Worm (Caenorhabditis elegans) whole organism, L3 larva: ENCODE results near the gene K08D8.1.
A peak's percentile ranks its signal among the peaks of the same experiment; 100 is the strongest.

ENCODE experiments used
- nhr-77 ChIP-seq: fragments of 150-350 bp; optimal IDR thresholded peaks from 2 replicates; lab custom pipeline; 2014; ENCODE audit warnings: missing biosample characterization, missing genetic modification characterization
- pha-4 ChIP-seq: fragments of 150-350 bp; optimal IDR thresholded peaks from 2 replicates; lab custom pipeline; 2014; ENCODE audit warnings: missing biosample characterization, missing genetic modification reagents, missing genetic modification characterization
- pqm-1 ChIP-seq: fragments of 150-350 bp; optimal IDR thresholded peaks from 2 replicates; lab custom pipeline; 2017; ENCODE audit warnings: missing biosample characterization, missing genetic modification characterization, inconsistent platforms
- unc-39 ChIP-seq: sonication (generic microtip); optimal IDR thresholded peaks from 4 replicates; lab custom pipeline; 2017; ENCODE audit warnings: missing biosample characterization, missing genetic modification characterization

ce11 chrIV:12901602-12902001 is 9.3 kb downstream of the K08D8.1 start:
- TF ChIP-seq nhr-77 (tag; lab: Kevin White, UChicago) (no peak), pqm-1 (tag; lab: Kevin White, UChicago) (peak; percentile 51), pha-4 (tag; lab: Kevin White, UChicago) (no peak), unc-39 (no peak)
